Worm (Caenorhabditis elegans) whole organism, L3 larva: ENCODE data around the gene EEED8.15.

Source experiments
- elt-2 ChIP-seq: sonication (generic microtip); optimal IDR thresholded peaks from 2 replicates; lab custom pipeline; 2016; ENCODE audit warnings: missing genetic modification reagents, mild to moderate bottlenecking, missing genetic modification characterization, missing compliant biosample characterization
- nfya-1 ChIP-seq: sonication (generic microtip); optimal IDR thresholded peaks from 2 replicates; lab custom pipeline; 2017; ENCODE audit warnings: missing genetic modification characterization, mild to moderate bottlenecking, missing compliant biosample characterization, antibody characterized with exemption, moderate library complexity; ENCODE audit not compliant: insufficient read depth
- nhr-76 ChIP-seq: fragments of 150-350 bp; sonication (generic microtip); optimal IDR thresholded peaks from 5 replicates; lab custom pipeline; 2014; ENCODE audit warnings: missing biosample characterization, missing genetic modification characterization
- sea-2 ChIP-seq: fragments of 150-350 bp; sonication (generic microtip); optimal IDR thresholded peaks from 4 replicates; lab custom pipeline; 2014; ENCODE audit warnings: missing biosample characterization, missing genetic modification reagents, missing genetic modification characterization
- ztf-4 ChIP-seq: fragments of 150-350 bp; optimal IDR thresholded peaks from 2 replicates; lab custom pipeline; 2014; ENCODE audit warnings: missing biosample characterization, missing genetic modification characterization

EEED8.15 gene

DNA sequence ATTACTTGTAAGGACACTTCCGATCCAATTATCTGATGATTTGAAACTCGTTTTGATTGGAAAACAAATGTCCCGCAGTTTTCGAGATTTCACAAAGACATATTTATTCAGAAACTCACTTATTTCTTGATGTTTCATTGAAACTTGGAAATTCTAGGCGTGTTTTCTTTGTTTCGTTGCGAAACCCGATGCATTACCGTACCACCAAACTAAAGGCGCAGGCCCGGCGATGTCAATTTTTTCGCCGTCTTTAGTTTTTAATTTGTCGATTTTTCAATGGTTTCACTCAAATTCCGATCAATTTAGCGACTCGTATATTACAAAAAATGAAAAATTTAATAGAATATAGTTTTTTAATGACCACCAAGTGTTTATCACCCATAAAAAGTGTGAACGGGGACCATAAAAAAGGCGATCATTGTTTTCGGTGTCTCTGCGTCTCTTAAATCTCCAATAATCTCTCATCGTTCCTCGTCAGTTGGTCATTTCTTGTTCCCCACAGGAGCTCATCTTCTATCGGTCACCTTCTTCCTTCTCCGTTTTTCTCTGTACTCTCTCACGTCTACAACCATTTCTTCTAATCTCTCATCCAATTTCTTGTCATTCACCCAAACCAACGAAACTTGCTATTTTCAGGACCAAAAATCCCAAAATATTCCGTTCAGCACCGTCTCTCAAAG is 46.8 kb downstream of the EEED8.15 start, which contains the start of gene clr-1:
Gene clr-1, plus strand, starts transcription at position 630 of the 680 bp plus-strand sequence.
- no peak for TF ChIP-seq elt-2 (tag; lab: Kevin White, UChicago)
- TF ChIP-seq ztf-4 (tag; lab: Kevin White, UChicago), result no peak
- peak; percentile 7 for TF ChIP-seq nfya-1 (tag; lab: Kevin White, UChicago)
- TF ChIP-seq nhr-76 (tag; lab: Kevin White, UChicago), result no peak
- TF ChIP-seq sea-2 (GFP tag; lab: Kevin White, UChicago), result no peak
